Worm (Caenorhabditis elegans) whole organism, L4 larva: ENCODE results near the gene T12D8.5.

ENCODE experiments used
- D1046.2 ChIP-seq: fragments of 200-800 bp; sonication (Bioruptor generic); IDR thresholded peaks from 2 replicates; pipeline ENCODE4 v1.3.6; 2022; ENCODE audit warnings: missing genetic modification characterization, missing compliant biosample characterization
- F37D6.2 ChIP-seq: sonication (generic microtip); optimal IDR thresholded peaks from 2 replicates; lab custom pipeline; 2016; ENCODE audit warnings: mild to moderate bottlenecking, missing genetic modification characterization, missing compliant biosample characterization
- F44E2.7 ChIP-seq: fragments of 200-800 bp; sonication (Bioruptor generic); IDR thresholded peaks from 2 replicates; pipeline ENCODE4 v2.1.2; 2022; ENCODE audit warnings: missing genetic modification characterization, missing compliant biosample characterization
- T26A8.4 ChIP-seq: fragments of 200-800 bp; sonication (Bioruptor generic); IDR thresholded peaks from 2 replicates; pipeline ENCODE4 v1.3.6; 2022; ENCODE audit warnings: missing genetic modification characterization, missing compliant biosample characterization
- ZK337.2 ChIP-seq: fragments of 200-800 bp; sonication (Bioruptor generic); IDR thresholded peaks from 2 replicates; pipeline ENCODE4 v1.3.6; 2022; ENCODE audit warnings: missing genetic modification reagents, missing genetic modification characterization, missing compliant biosample characterization
- ZK546.5 ChIP-seq, 2 experiments: sonication (generic microtip); optimal IDR thresholded peaks; 2 replicates each; lab custom pipeline; 2017; ENCODE audit warnings: missing biosample characterization in 2 of 2, missing genetic modification characterization in 2 of 2
- aly-2 ChIP-seq: sonication (generic microtip); optimal IDR thresholded peaks from 2 replicates; lab custom pipeline; 2018; ENCODE audit warnings: missing biosample characterization, missing genetic modification characterization
- ama-1 ChIP-seq: fragments of 150-350 bp; optimal IDR thresholded peaks from 2 replicates; lab custom pipeline; 2014; ENCODE audit warnings: inconsistent platforms, mixed read lengths
- arid-1 ChIP-seq: fragments of 200-800 bp; sonication (Bioruptor generic); conservative IDR thresholded peaks from 2 replicates; pipeline ENCODE4 v1.3.6; 2022; ENCODE audit warnings: missing genetic modification reagents, missing genetic modification characterization, missing compliant biosample characterization
- attf-4 ChIP-seq: sonication (generic microtip); optimal IDR thresholded peaks from 3 replicates; lab custom pipeline; 2017; ENCODE audit warnings: missing biosample characterization, missing genetic modification characterization
- ces-1 ChIP-seq: fragments of 150-350 bp; sonication (generic microtip); optimal IDR thresholded peaks from 4 replicates; lab custom pipeline; 2014; ENCODE audit warnings: missing biosample characterization, missing genetic modification reagents, missing genetic modification characterization
- cey-2 ChIP-seq: sonication (generic microtip); optimal IDR thresholded peaks from 3 replicates; lab custom pipeline; 2017; ENCODE audit warnings: missing genetic modification characterization, mild to moderate bottlenecking, missing compliant biosample characterization, antibody characterized with exemption, borderline replicate concordance; ENCODE audit not compliant: insufficient read depth
- daf-12 ChIP-seq: fragments of 150-350 bp; optimal IDR thresholded peaks from 2 replicates; lab custom pipeline; 2014; ENCODE audit warnings: missing biosample characterization, missing genetic modification reagents, missing genetic modification characterization
- daf-16 ChIP-seq, 3 experiments: sonication (generic microtip); optimal IDR thresholded peaks; 2 replicates each; lab custom pipeline; 2016 to 2017; ENCODE audit warnings: missing genetic modification characterization in 3 of 3, missing genetic modification reagents in 3 of 3, mild to moderate bottlenecking in 2 of 3, missing compliant biosample characterization in 2 of 3, missing biosample characterization in 1 of 3, moderate library complexity in 1 of 3
- daf-8 ChIP-seq: fragments of 200-800 bp; sonication (Bioruptor generic); IDR thresholded peaks from 2 replicates; pipeline ENCODE4 v1.3.6; 2022; ENCODE audit warnings: missing genetic modification characterization, missing compliant biosample characterization
- dmd-9 ChIP-seq: fragments of 200-800 bp; sonication (Bioruptor generic); IDR thresholded peaks from 2 replicates; pipeline ENCODE4 v1.3.6; 2022; ENCODE audit warnings: missing genetic modification reagents, missing genetic modification characterization, missing compliant biosample characterization
- duxl-1 ChIP-seq: sonication (generic microtip); optimal IDR thresholded peaks from 2 replicates; lab custom pipeline; 2016; ENCODE audit warnings: mild to moderate bottlenecking, missing genetic modification characterization, moderate library complexity, missing compliant biosample characterization; ENCODE audit not compliant: poor library complexity
- egl-27 ChIP-seq: sonication (generic microtip); optimal IDR thresholded peaks from 3 replicates; lab custom pipeline; 2017; ENCODE audit warnings: missing biosample characterization, missing genetic modification reagents, missing genetic modification characterization
- egl-43 ChIP-seq: fragments of 200-800 bp; sonication (Bioruptor generic); IDR thresholded peaks from 2 replicates; pipeline ENCODE4 v1.3.6; 2022; ENCODE audit warnings: missing genetic modification reagents, missing genetic modification characterization, missing compliant biosample characterization
- fkh-10 ChIP-seq: fragments of 150-350 bp; optimal IDR thresholded peaks from 2 replicates; lab custom pipeline; 2014; ENCODE audit warnings: missing biosample characterization, missing genetic modification reagents, missing genetic modification characterization
- hif-1 ChIP-seq, 2 experiments: sonication (generic microtip); optimal IDR thresholded peaks; 2 replicates each; lab custom pipeline; 2016 to 2017; ENCODE audit warnings: missing compliant biosample characterization in 2 of 2, missing genetic modification characterization in 2 of 2, missing genetic modification reagents in 2 of 2, missing genotype in 2 of 2, mild to moderate bottlenecking in 1 of 2
- hlh-11 ChIP-seq: fragments of 200-800 bp; sonication (Bioruptor generic); optimal IDR thresholded peaks from 2 replicates; lab custom pipeline; 2018; ENCODE audit warnings: mild to moderate bottlenecking, missing genetic modification characterization, missing compliant biosample characterization
- jun-1 ChIP-seq: fragments of 150-350 bp; optimal IDR thresholded peaks from 2 replicates; lab custom pipeline; 2014; ENCODE audit warnings: missing biosample characterization, missing genetic modification reagents, missing genetic modification characterization
- lin-39 ChIP-seq: fragments of 150-350 bp; optimal IDR thresholded peaks from 2 replicates; lab custom pipeline; 2014; ENCODE audit warnings: missing biosample characterization, missing genetic modification reagents, missing genetic modification characterization
- lsy-2 ChIP-seq, 2 experiments: fragments of 150-350 bp in 1 of 2; sonication (generic microtip) in 1 of 2; optimal IDR thresholded peaks; 2 replicates each; lab custom pipeline; 2014 to 2017; ENCODE audit warnings: missing biosample characterization in 2 of 2, missing genetic modification characterization in 2 of 2
- madf-5 ChIP-seq, 2 experiments: fragments of 200-800 bp; sonication (Bioruptor generic); IDR thresholded peaks; 2 replicates each; pipeline ENCODE4 v1.3.6; 2022; ENCODE audit warnings: missing compliant biosample characterization in 2 of 2, missing genetic modification characterization in 2 of 2
- mdl-1 ChIP-seq, 2 experiments: fragments of 150-350 bp in 1 of 2; sonication (generic microtip) in 1 of 2; optimal IDR thresholded peaks; 2 replicates each; lab custom pipeline; 2014 to 2017; ENCODE audit warnings: missing biosample characterization in 2 of 2, missing genetic modification characterization in 2 of 2
- mxl-3 ChIP-seq: fragments of 200-800 bp; sonication (Bioruptor generic); optimal IDR thresholded peaks from 2 replicates; lab custom pipeline; 2018; ENCODE audit warnings: mild to moderate bottlenecking, missing genetic modification characterization, missing compliant biosample characterization
- nhr-11 ChIP-seq: fragments of 150-350 bp; optimal IDR thresholded peaks from 2 replicates; lab custom pipeline; 2014; ENCODE audit warnings: missing biosample characterization, missing genetic modification characterization
- nhr-28 ChIP-seq: fragments of 150-350 bp; optimal IDR thresholded peaks from 2 replicates; lab custom pipeline; 2014; ENCODE audit warnings: missing biosample characterization, missing genetic modification characterization
- nhr-77 ChIP-seq: fragments of 150-350 bp; optimal IDR thresholded peaks from 2 replicates; lab custom pipeline; 2014; ENCODE audit warnings: missing biosample characterization, missing genetic modification characterization
- rbr-2 ChIP-seq: sonication (generic microtip); optimal IDR thresholded peaks from 2 replicates; lab custom pipeline; 2016; ENCODE audit warnings: missing genotype, missing genetic modification characterization, missing compliant biosample characterization
- saeg-2 ChIP-seq: fragments of 200-800 bp; sonication (Bioruptor generic); IDR thresholded peaks from 2 replicates; pipeline ENCODE4 v1.3.6; 2022; ENCODE audit warnings: missing genetic modification reagents, missing genetic modification characterization, missing compliant biosample characterization
- sdz-12 ChIP-seq: fragments of 200-800 bp; sonication (Bioruptor generic); optimal IDR thresholded peaks from 2 replicates; lab custom pipeline; 2018; ENCODE audit warnings: mild to moderate bottlenecking, missing genetic modification characterization, missing compliant biosample characterization
- set-16 ChIP-seq: fragments of 200-800 bp; sonication (Bioruptor generic); IDR thresholded peaks from 2 replicates; pipeline ENCODE4 v1.3.6; 2022; ENCODE audit warnings: missing genetic modification reagents, missing genetic modification characterization, missing compliant biosample characterization
- skn-1 ChIP-seq: fragments of 150-350 bp; optimal IDR thresholded peaks from 2 replicates; lab custom pipeline; 2014; ENCODE audit warnings: missing biosample characterization, missing genetic modification characterization
- tra-1 ChIP-seq: fragments of 200-800 bp; sonication (Bioruptor generic); IDR thresholded peaks from 2 replicates; pipeline ENCODE4 v1.3.6; 2022; ENCODE audit warnings: missing genetic modification reagents, missing genetic modification characterization, missing compliant biosample characterization
- unc-62 ChIP-seq, 3 experiments: fragments of 150-350 bp in 1 of 3; sonication (generic microtip); optimal IDR thresholded peaks in 2 of 3; peaks in 1 of 3; 1 replicate in 1 of 3; 2 replicates in 2 of 3; lab custom pipeline; 2014 to 2017; ENCODE audit warnings: missing biosample characterization in 3 of 3, missing genetic modification characterization in 3 of 3, missing genetic modification reagents in 3 of 3, missing genotype in 1 of 3
- vab-7 ChIP-seq: fragments of 200-800 bp; sonication (Bioruptor generic); IDR thresholded peaks from 2 replicates; pipeline ENCODE4 v1.3.6; 2022; ENCODE audit warnings: missing genetic modification reagents, missing genetic modification characterization, missing compliant biosample characterization
- zag-1 ChIP-seq: fragments of 150-350 bp; optimal IDR thresholded peaks from 2 replicates; lab custom pipeline; 2014; ENCODE audit warnings: missing biosample characterization, missing genetic modification characterization

The T12D8.5 gene

ce11 chrIII:13622268-13622667, 4.3 kb downstream of the T12D8.5 start, which contains the start of gene hip-1 (continued):
- TF ChIP-seq dmd-9 (peak; percentile 53; the same call in 1 of the 2 replicates), daf-8 (GFP tag; lab: Robert Waterston, UW) (no peak), cey-2 (tag; lab: Kevin White, UChicago) (no peak), jun-1 (tag; lab: Kevin White, UChicago) (no peak), egl-27 (tag; lab: Kevin White, UChicago) (no peak), nhr-28 (tag; lab: Kevin White, UChicago) (no peak), tra-1 (GFP tag; lab: Robert Waterston, UW) (no peak)
- TF ChIP-seq, all 104 proteins: peak for 14

ce11 chrIII:13621717-13622116, 4.9 kb downstream of the T12D8.5 start:
- peak; percentile 84 for TF ChIP-seq set-16 (GFP tag; lab: Robert Waterston, UW)
- TF ChIP-seq D1046.2 (GFP tag; lab: Robert Waterston, UW) = no peak
- no peak for TF ChIP-seq F37D6.2 (tag; lab: Kevin White, UChicago)
- no peak for TF ChIP-seq attf-4
- no peak for TF ChIP-seq ZK337.2
- no peak for TF ChIP-seq nhr-11 (tag; lab: Kevin White, UChicago)
- TF ChIP-seq duxl-1 (tag; lab: Kevin White, UChicago) = no peak
- TF ChIP-seq egl-27 (tag; lab: Kevin White, UChicago) = no peak

ce11 chrIII:13621012-13621411, 5.6 kb downstream of the T12D8.5 start:
- peak in 1 of 2 experiments; percentile 68 for TF ChIP-seq unc-62 (GFP tag; optimal IDR thresholded peaks at IDR 0.05 in 1 of 2; lab: Kevin White, UChicago)
- no peak for TF ChIP-seq unc-62 (tag; optimal IDR thresholded peaks at IDR 0.05; lab: Kevin White, UChicago)
- no peak for TF ChIP-seq mdl-1 (tag; optimal IDR thresholded peaks at IDR 0.05; lab: Kevin White, UChicago)
- TF ChIP-seq daf-16 (GFP tag; optimal IDR thresholded peaks at IDR 0.05; lab: Kevin White, UChicago) = peak in 1 of 2 experiments; percentile 4
- no peak for TF ChIP-seq daf-16 (tag; optimal IDR thresholded peaks at IDR 0.05; lab: Kevin White, UChicago)
- 0 out of 4 replicates have a peak, but pooled peaks of 1 of the 2 experiments have one; percentile 56 for TF ChIP-seq madf-5 (GFP tag; IDR thresholded peaks at IDR 0.05; lab: Robert Waterston, UW)

ce11 chrIII:13616793-13617192, 9.8 kb downstream of the T12D8.5 start, which contains the start of gene T12D8.9:
Gene T12D8.9, plus strand, starts transcription at chrIII:13617104.
- TF ChIP-seq rbr-2 (tag; lab: Kevin White, UChicago) = no peak
- peak in 1 of 2 experiments; percentile 17 for TF ChIP-seq daf-16 (GFP tag; optimal IDR thresholded peaks at IDR 0.05; lab: Kevin White, UChicago)
- no peak for TF ChIP-seq daf-16 (tag; optimal IDR thresholded peaks at IDR 0.05; lab: Kevin White, UChicago)
- TF ChIP-seq unc-62 (GFP tag; optimal IDR thresholded peaks at IDR 0.05 in 1 of 2; lab: Kevin White, UChicago) = peak in 1 of 2 experiments; percentile 78
- no peak for TF ChIP-seq unc-62 (tag; optimal IDR thresholded peaks at IDR 0.05; lab: Kevin White, UChicago)
- TF ChIP-seq mxl-3 (GFP tag; lab: Kevin White, UChicago) = no peak
- no peak for TF ChIP-seq fkh-10 (GFP tag; lab: Kevin White, UChicago)
- TF ChIP-seq ces-1 (GFP tag; lab: Kevin White, UChicago) = no peak
- TF ChIP-seq arid-1 = 0 out of 2 replicates have a peak, but pooled peaks have one; percentile 5
- peak; percentile 42 for TF ChIP-seq hlh-11 (tag; lab: Kevin White, UChicago)
- TF ChIP-seq dmd-9 = no peak
- no peak for TF ChIP-seq nhr-77 (tag; lab: Kevin White, UChicago)
- no peak for TF ChIP-seq lin-39 (tag; lab: Kevin White, UChicago)

ce11 chrIII:13615530-13615929, 11.1 kb downstream of the T12D8.5 start:
- no peak for TF ChIP-seq madf-5 (GFP tag; IDR thresholded peaks at IDR 0.05; lab: Robert Waterston, UW)
- no peak for TF ChIP-seq mxl-3 (GFP tag; lab: Kevin White, UChicago)
- TF ChIP-seq hif-1 (tag; optimal IDR thresholded peaks at IDR 0.05; lab: Kevin White, UChicago) = no peak
- TF ChIP-seq ama-1 (lab: Kevin White, UChicago) = no peak
- TF ChIP-seq vab-7 (GFP tag; lab: Robert Waterston, UW) = no peak
- TF ChIP-seq T26A8.4 (GFP tag; lab: Robert Waterston, UW) = no peak
- TF ChIP-seq zag-1 (tag; lab: Kevin White, UChicago) = no peak
- 0 out of 2 replicates have a peak, but pooled peaks have one; percentile 41 for TF ChIP-seq F44E2.7
- TF ChIP-seq sdz-12 (GFP tag; lab: Kevin White, UChicago) = no peak
- TF ChIP-seq daf-12 (tag; lab: Kevin White, UChicago) = no peak
- TF ChIP-seq ZK546.5 (tag; optimal IDR thresholded peaks at IDR 0.05; lab: Kevin White, UChicago) = no peak
- TF ChIP-seq aly-2 (tag; lab: Kevin White, UChicago) = no peak
- TF ChIP-seq cey-2 (tag; lab: Kevin White, UChicago) = no peak
- no peak for TF ChIP-seq lsy-2 (tag; optimal IDR thresholded peaks at IDR 0.05; lab: Kevin White, UChicago)
- TF ChIP-seq dmd-9 = 0 out of 2 replicates have a peak, but pooled peaks have one; percentile 43
- TF ChIP-seq duxl-1 (tag; lab: Kevin White, UChicago) = no peak
- TF ChIP-seq saeg-2 = no peak
- peak; percentile 70; the same call in 1 of the 2 replicates for TF ChIP-seq egl-43 (GFP tag; lab: Robert Waterston, UW)
- no peak for TF ChIP-seq skn-1 (tag; lab: Kevin White, UChicago)
- no peak for TF ChIP-seq attf-4
- no peak for TF ChIP-seq hlh-11 (tag; lab: Kevin White, UChicago)
